Worm (Caenorhabditis elegans): ENCODE results near the gene srx-56.

- TF ChIP-seq dao-5 (tag; optimal IDR thresholded peaks at IDR 0.05) (no peak), him-1 (tag; optimal IDR thresholded peaks at IDR 0.05) (no peak)
Measured at ce11 chrV:7330868-7331267, 43.3 kb upstream of the srx-56 start, which contains the start of gene F10G2.2.
